Worm (Caenorhabditis elegans) whole organism, L1 larva: Measurements from ENCODE around the gene Y48C3A.5.

Experiments used
- C04F5.9 ChIP-seq: sonication (generic microtip); optimal IDR thresholded peaks from 2 replicates; lab custom pipeline; 2016; ENCODE audit warnings: missing genetic modification characterization, missing compliant biosample characterization
- C16A3.4 ChIP-seq: fragments of 150-350 bp; optimal IDR thresholded peaks from 2 replicates; lab custom pipeline; 2014; ENCODE audit warnings: missing biosample characterization, missing genetic modification characterization
- aly-2 ChIP-seq: fragments of 150-350 bp; optimal IDR thresholded peaks from 2 replicates; lab custom pipeline; 2014; ENCODE audit warnings: missing biosample characterization, missing genetic modification characterization
- blmp-1 ChIP-seq: fragments of 150-350 bp; optimal IDR thresholded peaks from 2 replicates; lab custom pipeline; 2014; ENCODE audit warnings: missing biosample characterization, missing genetic modification characterization
- ceh-8 ChIP-seq: fragments of 200-800 bp; sonication (Bioruptor generic); optimal IDR thresholded peaks from 2 replicates; lab custom pipeline; 2018; ENCODE audit warnings: mild to moderate bottlenecking, missing genetic modification characterization, moderate library complexity, missing compliant biosample characterization
- ceh-82 ChIP-seq, 3 experiments: fragments of 150-350 bp in 1 of 3; sonication (generic microtip) in 2 of 3; optimal IDR thresholded peaks; 2 replicates each; lab custom pipeline; 2014 to 2017; ENCODE audit warnings: missing biosample characterization in 3 of 3, missing genetic modification characterization in 3 of 3
- ces-1 ChIP-seq: fragments of 150-350 bp; optimal IDR thresholded peaks from 2 replicates; lab custom pipeline; 2014; ENCODE audit warnings: missing biosample characterization, missing genetic modification reagents, missing genetic modification characterization
- dsc-1 ChIP-seq: sonication (generic microtip); optimal IDR thresholded peaks from 2 replicates; lab custom pipeline; 2016; ENCODE audit warnings: mild to moderate bottlenecking, missing genetic modification characterization, missing compliant biosample characterization
- efl-1 ChIP-seq, 4 experiments: fragments of 150-350 bp; optimal IDR thresholded peaks in 3 of 4; peaks in 1 of 4; 1 replicate in 1 of 4; 2 replicates in 3 of 4; lab custom pipeline; 2014; ENCODE audit warnings: missing biosample characterization in 2 of 4, missing genetic modification characterization in 2 of 4, missing genetic modification reagents in 2 of 4
- elt-2 ChIP-seq: sonication (generic microtip); optimal IDR thresholded peaks from 2 replicates; lab custom pipeline; 2016; ENCODE audit warnings: missing genetic modification characterization, mild to moderate bottlenecking, inconsistent platforms, missing compliant biosample characterization, missing genetic modification reagents
- ets-5 ChIP-seq: fragments of 200-800 bp; sonication (Bioruptor generic); IDR thresholded peaks from 2 replicates; pipeline ENCODE4 v1.3.6; 2022; ENCODE audit warnings: missing genetic modification characterization, missing compliant biosample characterization
- fkh-4 ChIP-seq: sonication (generic microtip); optimal IDR thresholded peaks from 2 replicates; lab custom pipeline; 2016; ENCODE audit warnings: missing compliant biosample characterization, missing genetic modification characterization, borderline replicate concordance
- fkh-8 ChIP-seq: sonication (generic microtip); optimal IDR thresholded peaks from 2 replicates; lab custom pipeline; 2016; ENCODE audit warnings: mild to moderate bottlenecking, missing genetic modification characterization, missing compliant biosample characterization
- fos-1 ChIP-seq: fragments of 150-350 bp; optimal IDR thresholded peaks from 2 replicates; lab custom pipeline; 2014; ENCODE audit warnings: missing biosample characterization, missing genetic modification characterization
- hlh-17 ChIP-seq: fragments of 200-800 bp; sonication (Bioruptor generic); optimal IDR thresholded peaks from 2 replicates; lab custom pipeline; 2018; ENCODE audit warnings: missing genetic modification characterization, mild to moderate bottlenecking, missing compliant biosample characterization, moderate library complexity, borderline replicate concordance
- lin-14 ChIP-seq: fragments of 200-800 bp; sonication (Bioruptor generic); optimal IDR thresholded peaks from 2 replicates; lab custom pipeline; 2018; ENCODE audit warnings: mild to moderate bottlenecking, missing genetic modification characterization, moderate library complexity, missing compliant biosample characterization
- lin-15B ChIP-seq: fragments of 150-350 bp; sonication (generic microtip); optimal IDR thresholded peaks from 3 replicates; lab custom pipeline; 2014; ENCODE audit warnings: missing biosample characterization, missing genetic modification characterization
- lin-35 ChIP-seq, 2 experiments: fragments of 150-350 bp; optimal IDR thresholded peaks; 2 replicates each; lab custom pipeline; 2014; ENCODE audit warnings: missing biosample characterization in 2 of 2, missing genetic modification characterization in 2 of 2, missing genetic modification reagents in 2 of 2
- lsy-2 ChIP-seq, 2 experiments: fragments of 150-350 bp; optimal IDR thresholded peaks; 2 replicates each; lab custom pipeline; 2014; ENCODE audit warnings: missing biosample characterization in 2 of 2, missing genetic modification characterization in 2 of 2
- mdl-1 ChIP-seq, 2 experiments: fragments of 150-350 bp; optimal IDR thresholded peaks; 2 replicates each; lab custom pipeline; 2014 to 2017; ENCODE audit warnings: missing biosample characterization in 2 of 2, missing genetic modification characterization in 2 of 2, inconsistent platforms in 1 of 2
- nhr-11 ChIP-seq: fragments of 150-350 bp; optimal IDR thresholded peaks from 2 replicates; lab custom pipeline; 2014; ENCODE audit warnings: missing biosample characterization, missing genetic modification characterization
- nhr-12 ChIP-seq: sonication (generic microtip); optimal IDR thresholded peaks from 2 replicates; lab custom pipeline; 2017; ENCODE audit warnings: missing biosample characterization, missing genetic modification characterization
- nhr-47 ChIP-seq: sonication (generic microtip); optimal IDR thresholded peaks from 2 replicates; lab custom pipeline; 2016; ENCODE audit warnings: mild to moderate bottlenecking, missing genetic modification characterization, moderate library complexity, missing compliant biosample characterization
- nhr-71 ChIP-seq: sonication (generic microtip); optimal IDR thresholded peaks from 2 replicates; lab custom pipeline; 2016; ENCODE audit warnings: mild to moderate bottlenecking, missing genetic modification characterization, moderate library complexity, missing compliant biosample characterization
- nhr-77 ChIP-seq: fragments of 150-350 bp; optimal IDR thresholded peaks from 2 replicates; lab custom pipeline; 2014; ENCODE audit warnings: missing biosample characterization, missing genetic modification characterization
- nhr-85 ChIP-seq: sonication (generic microtip); peaks from one replicate; lab custom pipeline; 2016; ENCODE audit warnings: missing genetic modification characterization, inconsistent platforms, missing compliant biosample characterization
- nhr-90 ChIP-seq: sonication (generic microtip); optimal IDR thresholded peaks from 2 replicates; lab custom pipeline; 2016; ENCODE audit warnings: mild to moderate bottlenecking, missing genetic modification characterization, missing compliant biosample characterization; ENCODE audit not compliant: poor library complexity
- pax-3 ChIP-seq: fragments of 200-800 bp; sonication (Bioruptor generic); optimal IDR thresholded peaks from 2 replicates; lab custom pipeline; 2018; ENCODE audit warnings: mild to moderate bottlenecking, missing genetic modification characterization, moderate library complexity, missing compliant biosample characterization
- rnt-1 ChIP-seq: sonication (generic microtip); optimal IDR thresholded peaks from 2 replicates; lab custom pipeline; 2016; ENCODE audit warnings: mild to moderate bottlenecking, missing genetic modification characterization, moderate library complexity, missing compliant biosample characterization
- skn-1 ChIP-seq: fragments of 150-350 bp; optimal IDR thresholded peaks from 2 replicates; lab custom pipeline; 2014; ENCODE audit warnings: missing biosample characterization, missing genetic modification characterization
- snu-23 ChIP-seq: sonication (generic microtip); optimal IDR thresholded peaks from 2 replicates; lab custom pipeline; 2016; ENCODE audit warnings: missing genetic modification characterization, missing compliant biosample characterization
- sox-4 ChIP-seq: sonication (generic microtip); optimal IDR thresholded peaks from 2 replicates; lab custom pipeline; 2016; ENCODE audit warnings: missing genetic modification characterization, missing compliant biosample characterization
- sptf-1 ChIP-seq: fragments of 150-350 bp; optimal IDR thresholded peaks from 2 replicates; lab custom pipeline; 2014; ENCODE audit warnings: missing biosample characterization, missing genetic modification characterization
- sup-37 ChIP-seq: fragments of 200-800 bp; sonication (Bioruptor generic); optimal IDR thresholded peaks from 2 replicates; lab custom pipeline; 2018; ENCODE audit warnings: mild to moderate bottlenecking, missing genetic modification characterization, missing compliant biosample characterization
- tbx-2 ChIP-seq: sonication (generic microtip); optimal IDR thresholded peaks from 2 replicates; lab custom pipeline; 2016; ENCODE audit warnings: missing genetic modification characterization, missing compliant biosample characterization
- unc-62 ChIP-seq: fragments of 150-350 bp; optimal IDR thresholded peaks from 2 replicates; lab custom pipeline; 2014; ENCODE audit warnings: missing biosample characterization, missing genetic modification reagents, missing genetic modification characterization
- unc-86 ChIP-seq: sonication (generic microtip); optimal IDR thresholded peaks from 2 replicates; lab custom pipeline; 2016; ENCODE audit warnings: missing genetic modification characterization, missing compliant biosample characterization
- unc-98 ChIP-seq: fragments of 200-800 bp; sonication (Bioruptor generic); IDR thresholded peaks from 2 replicates; pipeline ENCODE4 v1.3.6; 2022; ENCODE audit warnings: missing genetic modification characterization, missing compliant biosample characterization
- vab-15 ChIP-seq: sonication (generic microtip); optimal IDR thresholded peaks from 2 replicates; lab custom pipeline; 2017; ENCODE audit warnings: missing genotype, mild to moderate bottlenecking, missing genetic modification characterization, missing compliant biosample characterization
- xbp-1 ChIP-seq: sonication (generic microtip); optimal IDR thresholded peaks from 2 replicates; lab custom pipeline; 2016; ENCODE audit warnings: missing genetic modification characterization, missing compliant biosample characterization
- ztf-11 ChIP-seq, 2 experiments: sonication (generic microtip); optimal IDR thresholded peaks; 2 replicates each; lab custom pipeline; 2016 to 2017; ENCODE audit warnings: missing genetic modification characterization in 2 of 2, missing biosample characterization in 1 of 2, missing compliant biosample characterization in 1 of 2
- ztf-4 ChIP-seq: fragments of 150-350 bp; optimal IDR thresholded peaks from 2 replicates; lab custom pipeline; 2014; ENCODE audit warnings: missing biosample characterization, missing genetic modification characterization

Y48C3A.5 gene

DNA sequence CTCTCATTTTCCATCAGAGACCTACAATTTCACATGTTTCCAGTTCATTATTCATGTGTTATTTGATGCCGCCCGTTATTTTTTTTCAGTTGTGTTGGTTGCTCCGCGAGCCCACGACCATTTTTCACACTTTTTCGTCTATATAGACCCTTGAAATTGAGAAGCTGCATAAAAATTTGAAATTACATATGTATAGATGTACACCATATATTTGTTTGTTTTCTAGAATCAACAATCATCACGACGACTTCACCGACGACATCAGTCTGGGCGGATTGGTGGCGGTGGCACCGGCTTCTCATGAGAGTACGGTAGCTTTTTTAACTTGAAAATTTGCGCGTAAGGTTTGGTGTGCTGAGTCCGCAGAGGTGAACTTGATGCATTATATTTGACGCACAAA is at the start of gene Y48C3A.5:
Y48C3A.5 (plus strand) TSS at position 301 of the 400 bp plus-strand sequence.
- TF ChIP-seq sptf-1 (tag; lab: Kevin White, UChicago) = no peak
- TF ChIP-seq hlh-17 (GFP tag; lab: Kevin White, UChicago) = no peak
- TF ChIP-seq ceh-8 = no peak
- no peak for TF ChIP-seq skn-1 (tag; lab: Kevin White, UChicago)
- no peak for TF ChIP-seq efl-1 (optimal IDR thresholded peaks at IDR 0.05; lab: Kevin White, UChicago)
- TF ChIP-seq efl-1 (GFP tag; optimal IDR thresholded peaks at IDR 0.05 in 1 of 2; lab: Kevin White, UChicago) = no peak
- no peak for TF ChIP-seq lin-15B (tag; lab: Kevin White, UChicago)
- no peak for TF ChIP-seq ztf-11 (tag; optimal IDR thresholded peaks at IDR 0.05; lab: Kevin White, UChicago)

DNA sequence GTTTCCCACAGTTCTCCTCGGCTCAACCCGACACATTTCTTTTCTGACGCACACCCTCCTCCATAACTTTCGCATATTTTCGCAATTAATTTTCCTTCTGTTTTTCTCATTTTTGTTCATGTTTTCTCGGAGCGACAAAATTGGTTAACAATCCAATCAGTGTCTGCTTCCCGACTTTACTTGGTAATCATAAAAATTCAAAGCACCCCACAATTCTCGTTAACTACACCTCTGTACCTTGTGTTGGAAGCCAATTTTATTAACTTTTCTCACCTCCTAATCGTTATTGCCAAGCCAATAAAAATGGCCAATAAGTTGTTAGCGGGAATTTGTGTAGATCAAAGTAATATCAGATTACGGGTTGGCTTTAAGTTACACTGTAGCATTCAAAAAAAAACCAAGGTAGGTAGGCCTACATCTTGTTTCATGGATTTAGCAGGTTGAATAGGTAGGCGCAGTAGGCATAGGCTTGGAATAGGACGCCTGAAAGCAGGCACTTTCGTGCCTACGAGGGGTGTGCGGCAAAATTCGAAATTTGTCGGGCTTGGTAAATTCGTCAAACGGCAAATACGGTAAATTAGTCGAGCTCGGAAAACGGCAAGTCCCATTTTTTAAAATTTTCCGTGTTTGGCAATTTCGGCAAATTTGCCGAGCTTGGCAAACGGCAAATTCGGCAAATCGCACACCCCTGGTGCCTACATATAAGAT is 40.2 kb upstream of the Y48C3A.5 start:
- TF ChIP-seq nhr-85 (peak; percentile 44), sptf-1 (tag; lab: Kevin White, UChicago) (no peak), lin-14 (GFP tag; lab: Kevin White, UChicago) (peak; percentile 24), nhr-77 (tag; lab: Kevin White, UChicago) (no peak), nhr-12 (tag; lab: Kevin White, UChicago) (no peak), snu-23 (no peak), efl-1 (optimal IDR thresholded peaks at IDR 0.05; lab: Kevin White, UChicago) (no peak), efl-1 (GFP tag; optimal IDR thresholded peaks at IDR 0.05 in 1 of 2; lab: Kevin White, UChicago) (peak in 1 of 2 experiments; percentile 32), vab-15 (tag; lab: Kevin White, UChicago) (no peak), nhr-71 (peak; percentile 21), fkh-8 (tag; lab: Kevin White, UChicago) (peak; percentile 56), unc-86 (no peak), fos-1 (tag; lab: Kevin White, UChicago) (no peak), nhr-90 (tag; lab: Kevin White, UChicago) (no peak), nhr-47 (tag; lab: Kevin White, UChicago) (peak; percentile 31)

DNA sequence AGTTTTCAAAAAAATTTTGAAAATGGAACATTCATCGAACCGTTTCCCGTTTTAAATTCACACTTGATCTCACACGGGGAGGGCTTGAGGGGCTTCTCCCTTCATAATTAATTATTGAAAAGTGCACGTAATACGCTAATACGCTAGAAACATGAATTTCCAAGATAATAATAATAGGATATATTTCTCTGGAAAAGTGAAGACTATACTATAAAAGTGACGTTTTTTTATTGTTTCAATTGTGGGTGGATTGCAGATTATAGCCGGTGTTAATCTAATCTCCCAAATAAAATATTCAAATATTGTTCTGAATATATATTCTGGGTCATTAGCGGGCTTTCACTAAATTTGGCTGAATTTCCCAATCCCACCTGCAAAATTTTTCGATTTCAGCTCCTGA is 37.2 kb upstream of the Y48C3A.5 start:
- no peak for TF ChIP-seq xbp-1
- peak; percentile 52 for TF ChIP-seq fkh-8 (tag; lab: Kevin White, UChicago)
- no peak for TF ChIP-seq aly-2 (tag; lab: Kevin White, UChicago)
- TF ChIP-seq pax-3 (tag; lab: Kevin White, UChicago) = peak; percentile 67
- TF ChIP-seq efl-1 (optimal IDR thresholded peaks at IDR 0.05; lab: Kevin White, UChicago) = no peak
- no peak for TF ChIP-seq efl-1 (GFP tag; optimal IDR thresholded peaks at IDR 0.05 in 1 of 2; lab: Kevin White, UChicago)
- peak; percentile 44 for TF ChIP-seq nhr-47 (tag; lab: Kevin White, UChicago)
- peak; percentile 38 for TF ChIP-seq nhr-71
- no peak for TF ChIP-seq unc-86
- no peak for TF ChIP-seq rnt-1 (tag; lab: Kevin White, UChicago)
- TF ChIP-seq fkh-4 (tag; lab: Kevin White, UChicago) = peak; percentile 14
- TF ChIP-seq dsc-1 (tag; lab: Kevin White, UChicago) = peak; percentile 95
- TF ChIP-seq sox-4 = peak; percentile 32
- TF ChIP-seq C16A3.4 (tag; lab: Kevin White, UChicago) = no peak
- TF ChIP-seq ets-5 (GFP tag; lab: Robert Waterston, UW) = no peak
- peak; percentile 13 for TF ChIP-seq nhr-11 (tag; lab: Kevin White, UChicago)
- no peak for TF ChIP-seq ces-1 (GFP tag; lab: Kevin White, UChicago)
- TF ChIP-seq lin-15B (tag; lab: Kevin White, UChicago) = no peak
- no peak for TF ChIP-seq lin-35 (GFP tag; optimal IDR thresholded peaks at IDR 0.05; lab: Kevin White, UChicago)
- TF ChIP-seq sup-37 = no peak
- TF ChIP-seq ztf-4 (tag; lab: Kevin White, UChicago) = no peak
- TF ChIP-seq, all 84 proteins: peak for 8

DNA sequence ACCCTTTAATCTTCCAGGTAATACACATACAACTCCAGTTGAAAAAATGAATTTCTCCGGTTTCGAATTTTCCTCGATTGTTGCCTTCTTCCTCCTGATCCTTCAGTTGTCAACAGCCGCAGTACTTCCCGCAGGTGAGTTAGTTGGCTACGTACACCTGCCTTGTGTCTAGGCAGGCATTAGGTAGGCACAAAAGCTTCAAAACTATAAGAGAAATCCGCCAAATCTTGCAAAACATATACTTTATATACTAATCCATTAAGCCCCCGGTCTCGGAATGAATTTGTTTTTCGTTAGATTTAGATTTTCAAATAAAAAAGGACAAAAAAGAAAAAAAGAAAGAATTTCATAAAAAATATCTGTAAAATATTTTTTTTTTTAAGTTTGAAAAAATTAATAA is 35.6 kb upstream of the Y48C3A.5 start, which contains the start of gene flp-16:
flp-16 (plus strand) TSS at position 18 of the 400 bp plus-strand sequence.
- TF ChIP-seq ceh-82 (tag; optimal IDR thresholded peaks at IDR 0.05; lab: Kevin White, UChicago) (no peak), nhr-12 (tag; lab: Kevin White, UChicago) (no peak), ets-5 (GFP tag; lab: Robert Waterston, UW) (no peak), mdl-1 (tag; optimal IDR thresholded peaks at IDR 0.05; lab: Kevin White, UChicago) (no peak), skn-1 (tag; lab: Kevin White, UChicago) (no peak), lin-15B (tag; lab: Kevin White, UChicago) (no peak), unc-98 (GFP tag; lab: Robert Waterston, UW) (no peak), tbx-2 (tag; lab: Kevin White, UChicago) (no peak), elt-2 (tag; lab: Kevin White, UChicago) (no peak), ceh-8 (no peak), blmp-1 (no peak), lsy-2 (tag; optimal IDR thresholded peaks at IDR 0.05; lab: Kevin White, UChicago) (no peak), unc-62 (GFP tag; lab: Kevin White, UChicago) (no peak), C04F5.9 (tag; lab: Kevin White, UChicago) (no peak)
